Worm (Caenorhabditis elegans) whole organism, L3 larva: Measurements from ENCODE around the gene clec-117.
A peak's percentile ranks its signal among the peaks of the same experiment; 100 is the strongest.

Experiments
- R02D3.7 ChIP-seq: fragments of 150-350 bp; optimal IDR thresholded peaks from 2 replicates; lab custom pipeline; 2014; ENCODE audit warnings: missing biosample characterization, missing genetic modification characterization
- ZK546.5 ChIP-seq: sonication (generic microtip); optimal IDR thresholded peaks from 2 replicates; lab custom pipeline; 2017; ENCODE audit warnings: missing biosample characterization, missing genetic modification characterization
- aly-2 ChIP-seq: fragments of 150-350 bp; optimal IDR thresholded peaks from 2 replicates; lab custom pipeline; 2014; ENCODE audit warnings: missing biosample characterization, missing genetic modification characterization
- ama-1 ChIP-seq: fragments of 150-350 bp; optimal IDR thresholded peaks from 2 replicates; lab custom pipeline; 2018
- ceh-16 ChIP-seq: sonication (generic microtip); optimal IDR thresholded peaks from 2 replicates; lab custom pipeline; 2017; ENCODE audit warnings: missing biosample characterization, missing genetic modification characterization
- ceh-28 ChIP-seq: fragments of 150-350 bp; optimal IDR thresholded peaks from 2 replicates; lab custom pipeline; 2014; ENCODE audit warnings: missing biosample characterization, missing genetic modification reagents, missing genetic modification characterization
- ceh-82 ChIP-seq: fragments of 150-350 bp; optimal IDR thresholded peaks from 2 replicates; lab custom pipeline; 2014; ENCODE audit warnings: missing biosample characterization, missing genetic modification characterization
- daf-12 ChIP-seq: fragments of 150-350 bp; optimal IDR thresholded peaks from 2 replicates; lab custom pipeline; 2014; ENCODE audit warnings: missing biosample characterization, missing genetic modification reagents, missing genetic modification characterization
- egl-5 ChIP-seq: fragments of 150-350 bp; optimal IDR thresholded peaks from 2 replicates; lab custom pipeline; 2017; ENCODE audit warnings: missing biosample characterization, missing genetic modification reagents, missing genetic modification characterization, inconsistent platforms
- elt-1 ChIP-seq: fragments of 150-350 bp; optimal IDR thresholded peaks from 2 replicates; lab custom pipeline; 2014; ENCODE audit warnings: missing biosample characterization, missing genetic modification characterization
- elt-2 ChIP-seq: sonication (generic microtip); optimal IDR thresholded peaks from 2 replicates; lab custom pipeline; 2016; ENCODE audit warnings: missing genetic modification reagents, mild to moderate bottlenecking, missing genetic modification characterization, missing compliant biosample characterization
- elt-3 ChIP-seq, 3 experiments: fragments of 150-350 bp in 1 of 3; sonication (generic microtip) in 2 of 3; optimal IDR thresholded peaks; 2 replicates in 2 of 3; 4 replicates in 1 of 3; lab custom pipeline; 2014 to 2017; ENCODE audit warnings: missing biosample characterization in 3 of 3, missing genetic modification characterization in 3 of 3
- eor-1 ChIP-seq, 2 experiments: fragments of 150-350 bp; optimal IDR thresholded peaks; 2 replicates each; lab custom pipeline; 2014 to 2018; ENCODE audit warnings: missing biosample characterization in 2 of 2, missing genetic modification characterization in 2 of 2
- fkh-10 ChIP-seq: sonication (generic microtip); optimal IDR thresholded peaks from 2 replicates; lab custom pipeline; 2017; ENCODE audit warnings: missing biosample characterization, missing genetic modification reagents, missing genetic modification characterization
- fkh-2 ChIP-seq: fragments of 150-350 bp; optimal IDR thresholded peaks from 2 replicates; lab custom pipeline; 2014; ENCODE audit warnings: missing biosample characterization, missing genetic modification reagents, missing genetic modification characterization
- fos-1 ChIP-seq: fragments of 150-350 bp; optimal IDR thresholded peaks from 2 replicates; lab custom pipeline; 2014; ENCODE audit warnings: missing biosample characterization, missing genetic modification characterization
- hmg-11 ChIP-seq: sonication (generic microtip); optimal IDR thresholded peaks from 2 replicates; lab custom pipeline; 2016; ENCODE audit warnings: missing genetic modification characterization, missing compliant biosample characterization
- jun-1 ChIP-seq: fragments of 150-350 bp; optimal IDR thresholded peaks from 2 replicates; lab custom pipeline; 2014; ENCODE audit warnings: missing biosample characterization, missing genetic modification reagents, missing genetic modification characterization
- lin-15B ChIP-seq: fragments of 150-350 bp; optimal IDR thresholded peaks from 2 replicates; lab custom pipeline; 2014; ENCODE audit warnings: missing biosample characterization, missing genetic modification characterization
- lin-39 ChIP-seq: fragments of 150-350 bp; optimal IDR thresholded peaks from 2 replicates; lab custom pipeline; 2018; ENCODE audit warnings: missing biosample characterization, missing genetic modification reagents, missing genetic modification characterization
- lsy-12 ChIP-seq: sonication (generic microtip); optimal IDR thresholded peaks from 2 replicates; lab custom pipeline; 2016; ENCODE audit warnings: mild to moderate bottlenecking, missing genetic modification characterization, missing compliant biosample characterization
- mml-1 ChIP-seq: fragments of 150-350 bp; sonication (generic microtip); optimal IDR thresholded peaks from 3 replicates; lab custom pipeline; 2014; ENCODE audit warnings: missing biosample characterization, missing genetic modification characterization
- nfya-1 ChIP-seq: sonication (generic microtip); optimal IDR thresholded peaks from 2 replicates; lab custom pipeline; 2017; ENCODE audit warnings: missing genetic modification characterization, mild to moderate bottlenecking, missing compliant biosample characterization, antibody characterized with exemption, moderate library complexity; ENCODE audit not compliant: insufficient read depth
- nhr-11 ChIP-seq: fragments of 150-350 bp; optimal IDR thresholded peaks from 2 replicates; lab custom pipeline; 2014; ENCODE audit warnings: missing biosample characterization, missing genetic modification characterization
- nhr-12 ChIP-seq: fragments of 150-350 bp; optimal IDR thresholded peaks from 2 replicates; lab custom pipeline; 2014; ENCODE audit warnings: missing biosample characterization, missing genetic modification characterization
- nhr-23 ChIP-seq: fragments of 150-350 bp; optimal IDR thresholded peaks from 2 replicates; lab custom pipeline; 2014; ENCODE audit warnings: missing biosample characterization, missing genetic modification reagents, missing genetic modification characterization
- nhr-237 ChIP-seq: fragments of 150-350 bp; optimal IDR thresholded peaks from 2 replicates; lab custom pipeline; 2014; ENCODE audit warnings: missing biosample characterization, missing genetic modification characterization
- nhr-25 ChIP-seq: sonication (generic microtip); optimal IDR thresholded peaks from 2 replicates; lab custom pipeline; 2017; ENCODE audit warnings: missing biosample characterization, missing genetic modification characterization
- nhr-28 ChIP-seq: fragments of 150-350 bp; optimal IDR thresholded peaks from 2 replicates; lab custom pipeline; 2014; ENCODE audit warnings: missing biosample characterization, missing genetic modification characterization
- nhr-43 ChIP-seq: sonication (generic microtip); optimal IDR thresholded peaks from 2 replicates; lab custom pipeline; 2016; ENCODE audit warnings: mild to moderate bottlenecking, missing genetic modification characterization, missing compliant biosample characterization; ENCODE audit not compliant: poor library complexity, severe bottlenecking
- nhr-67 ChIP-seq: fragments of 150-350 bp; optimal IDR thresholded peaks from 2 replicates; lab custom pipeline; 2014; ENCODE audit warnings: missing biosample characterization, missing genetic modification characterization
- nhr-76 ChIP-seq: fragments of 150-350 bp; sonication (generic microtip); optimal IDR thresholded peaks from 5 replicates; lab custom pipeline; 2014; ENCODE audit warnings: missing biosample characterization, missing genetic modification characterization
- pha-4 ChIP-seq: fragments of 150-350 bp; optimal IDR thresholded peaks from 2 replicates; lab custom pipeline; 2014; ENCODE audit warnings: missing biosample characterization, missing genetic modification reagents, missing genetic modification characterization
- pqm-1 ChIP-seq: fragments of 150-350 bp; optimal IDR thresholded peaks from 2 replicates; lab custom pipeline; 2017; ENCODE audit warnings: missing biosample characterization, missing genetic modification characterization, inconsistent platforms
- skn-1 ChIP-seq: fragments of 150-350 bp; optimal IDR thresholded peaks from 2 replicates; lab custom pipeline; 2014; ENCODE audit warnings: missing biosample characterization, missing genetic modification characterization
- snpc-4 ChIP-seq: fragments of 150-350 bp; optimal IDR thresholded peaks from 2 replicates; lab custom pipeline; 2014; ENCODE audit warnings: missing biosample characterization, missing genetic modification characterization
- unc-62 ChIP-seq: fragments of 150-350 bp; sonication (generic microtip); optimal IDR thresholded peaks from 4 replicates; lab custom pipeline; 2014; ENCODE audit warnings: missing biosample characterization, missing genetic modification reagents, missing genetic modification characterization
- ztf-11 ChIP-seq: fragments of 150-350 bp; optimal IDR thresholded peaks from 2 replicates; lab custom pipeline; 2014; ENCODE audit warnings: missing biosample characterization, missing genetic modification characterization

The clec-117 gene

ce11 chrII:294606-295005 lies 2.2 kb downstream of the clec-117 start, which contains the start of gene B0432.11:
B0432.11 (minus strand) TSS chrII:294706.
- TF ChIP-seq egl-5 (tag; lab: Kevin White, UChicago): no peak
- no peak for TF ChIP-seq ama-1 (lab: Kevin White, UChicago)
- no peak for TF ChIP-seq nhr-43 (tag; lab: Kevin White, UChicago)
- no peak for TF ChIP-seq R02D3.7 (tag; lab: Kevin White, UChicago)
- no peak for TF ChIP-seq ceh-82
- TF ChIP-seq nhr-28 (tag; lab: Kevin White, UChicago): no peak
- no peak for TF ChIP-seq nhr-67 (tag; lab: Kevin White, UChicago)
- no peak for TF ChIP-seq ceh-28
- TF ChIP-seq ztf-11 (tag; lab: Kevin White, UChicago): no peak
- no peak for TF ChIP-seq elt-1
- no peak for TF ChIP-seq ZK546.5 (tag; lab: Kevin White, UChicago)

ce11 chrII:290282-290681 lies 6.5 kb downstream of the clec-117 start, which contains the start of gene djr-1.1:
djr-1.1 (plus strand) TSS chrII:290582.
- TF ChIP-seq nhr-23 (tag; lab: Kevin White, UChicago) (no peak), nhr-11 (tag; lab: Kevin White, UChicago) (no peak), ceh-28 (no peak), nfya-1 (no peak)
- TF ChIP-seq, all 47 proteins: peak for 0

- peak; percentile 4 for TF ChIP-seq elt-2 (tag; lab: Kevin White, UChicago)
- peak; percentile 7 for TF ChIP-seq lsy-12 (tag; lab: Kevin White, UChicago)
- peak; percentile 48 for TF ChIP-seq nhr-43 (tag; lab: Kevin White, UChicago)
- TF ChIP-seq daf-12 (tag; lab: Kevin White, UChicago): no peak
- peak; percentile 17 for TF ChIP-seq ama-1 (lab: Kevin White, UChicago)
- no peak for TF ChIP-seq pha-4
- no peak for TF ChIP-seq elt-3 (tag; optimal IDR thresholded peaks at IDR 0.05; lab: Kevin White, UChicago)
- no peak for TF ChIP-seq nhr-25 (tag; lab: Kevin White, UChicago)
- no peak for TF ChIP-seq skn-1 (tag; lab: Kevin White, UChicago)
- TF ChIP-seq hmg-11 (tag; lab: Kevin White, UChicago): no peak
- TF ChIP-seq mml-1: no peak
- no peak for TF ChIP-seq ceh-16 (tag; lab: Kevin White, UChicago)
- TF ChIP-seq ceh-28: no peak
These were observed 8.1 kb downstream of the clec-117 start, which contains the start of gene mrpl-41 for ce11 chrII:288705-289205. mrpl-41 (plus strand) TSS chrII:288939.

- TF ChIP-seq ceh-28: peak; percentile 0
- no peak for TF ChIP-seq lin-39 (tag; lab: Kevin White, UChicago)
These were observed 10.4 kb downstream of the clec-117 start, which contains the start of gene misc-1 for ce11 chrII:286551-286724. misc-1 (plus strand) TSS chrII:286625.

ce11 chrII:285627-286550 lies 10.9 kb downstream of the clec-117 start, which contains the start of gene B0432.10:
B0432.10 (minus strand) TSS chrII:286275.
- TF ChIP-seq jun-1 (tag; lab: Kevin White, UChicago) (no peak), egl-5 (tag; lab: Kevin White, UChicago) (peak; percentile 58), nhr-67 (tag; lab: Kevin White, UChicago) (no peak), fkh-10 (GFP tag; lab: Kevin White, UChicago) (peak; percentile 8), pha-4 (peak; percentile 94), snpc-4 (tag; lab: Kevin White, UChicago) (peak; percentile 91), R02D3.7 (tag; lab: Kevin White, UChicago) (peak; percentile 56), fkh-2 (no peak), elt-3 (tag; optimal IDR thresholded peaks at IDR 0.05; lab: Kevin White, UChicago) (no peak), nfya-1 (peak; percentile 88), ama-1 (lab: Kevin White, UChicago) (peak; percentile 40), unc-62 (GFP tag; lab: Kevin White, UChicago) (no peak), ceh-28 (peak; percentile 18), eor-1 (tag; optimal IDR thresholded peaks at IDR 0.05; lab: Kevin White, UChicago) (no peak), fos-1 (tag; lab: Kevin White, UChicago) (no peak), nhr-25 (tag; lab: Kevin White, UChicago) (peak; percentile 57), hmg-11 (tag; lab: Kevin White, UChicago) (peak; percentile 18), ceh-82 (peak; percentile 47), aly-2 (tag; lab: Kevin White, UChicago) (no peak), nhr-23 (tag; lab: Kevin White, UChicago) (peak; percentile 90), nhr-12 (no peak), ztf-11 (tag; lab: Kevin White, UChicago) (no peak), nhr-76 (tag; lab: Kevin White, UChicago) (no peak), lsy-12 (tag; lab: Kevin White, UChicago) (peak; percentile 42), lin-39 (tag; lab: Kevin White, UChicago) (peak; percentile 26), elt-2 (tag; lab: Kevin White, UChicago) (peak; percentile 32), lin-15B (peak; percentile 92), pqm-1 (tag; lab: Kevin White, UChicago) (peak; percentile 91), skn-1 (tag; lab: Kevin White, UChicago) (peak; percentile 69), nhr-237 (tag; lab: Kevin White, UChicago) (no peak)
